Fruit fly (Drosophila melanogaster): Measurements from ENCODE around the gene CG13639.

The CG13639 gene

dm6 chr3R:24845952-24846848 is 14.0 kb downstream of the CG13639 start:
- peak; percentile 71 for TF ChIP-seq CG17801 (GFP tag; optimal IDR thresholded peaks at IDR 0.05; ENCODE audit: partially characterized antibody)

dm6 chr3R:24845148-24845547 is 15.0 kb downstream of the CG13639 start:
- TF ChIP-seq CG17801 (GFP tag; optimal IDR thresholded peaks at IDR 0.05; ENCODE audit: partially characterized antibody) = no peak

dm6 chr3R:24841635-24842034 is 18.5 kb downstream of the CG13639 start, which contains the start of gene Esp:
Gene Esp, plus strand, starts transcription at chr3R:24841935.
- no peak for TF ChIP-seq CG17801 (GFP tag; optimal IDR thresholded peaks at IDR 0.05; ENCODE audit: partially characterized antibody)

- TF ChIP-seq CG17801 (GFP tag; optimal IDR thresholded peaks at IDR 0.05; ENCODE audit: partially characterized antibody) = no peak
Observed at dm6 chr3R:24841063-24841462, 19.1 kb downstream of the CG13639 start, which contains the start of gene CG33658. Gene CG33658, minus strand, starts transcription at chr3R:24841163.

dm6 chr3R:24833652-24834051 is 26.5 kb downstream of the CG13639 start, which contains the start of gene sosie:
Gene sosie, plus strand, starts transcription at chr3R:24833952.
- TF ChIP-seq CG17801 (GFP tag; optimal IDR thresholded peaks at IDR 0.05; ENCODE audit: partially characterized antibody) = no peak

- TF ChIP-seq CG17801 (GFP tag; optimal IDR thresholded peaks at IDR 0.05; ENCODE audit: partially characterized antibody) = peak; percentile 60
Observed at dm6 chr3R:24829887-24830351, 30.2 kb downstream of the CG13639 start, which contains the start of the genes Kaz and CG43273. Gene Kaz, minus strand, starts transcription at chr3R:24829959. Gene CG43273, plus strand, starts transcription at chr3R:24830301.

dm6 chr3R:24828234-24828633 is 31.9 kb downstream of the CG13639 start, which contains the start of gene RabX4:
Gene RabX4, minus strand, starts transcription at chr3R:24828409.
- TF ChIP-seq CG17801 (GFP tag; optimal IDR thresholded peaks at IDR 0.05; ENCODE audit: partially characterized antibody) = no peak

dm6 chr3R:24825548-24825947 is 34.6 kb downstream of the CG13639 start, which contains the start of gene niki:
Gene niki, minus strand, starts transcription at chr3R:24825648.
- TF ChIP-seq CG17801 (GFP tag; optimal IDR thresholded peaks at IDR 0.05; ENCODE audit: partially characterized antibody) = no peak

dm6 chr3R:24823061-24823460 is 37.1 kb downstream of the CG13639 start:
- no peak for TF ChIP-seq CG17801 (GFP tag; optimal IDR thresholded peaks at IDR 0.05; ENCODE audit: partially characterized antibody)

dm6 chr3R:24816993-24817854 is 42.9 kb downstream of the CG13639 start, which contains the start of the genes CG5808 and Saf-B:
Gene CG5808, minus strand, starts transcription at chr3R:24817007.
Gene Saf-B, plus strand, starts transcription at chr3R:24817464.
- no peak for TF ChIP-seq CG17801 (GFP tag; optimal IDR thresholded peaks at IDR 0.05; ENCODE audit: partially characterized antibody)

- peak; percentile 81 for TF ChIP-seq CG17801 (GFP tag; optimal IDR thresholded peaks at IDR 0.05; ENCODE audit: partially characterized antibody)
Observed at dm6 chr3R:24813637-24814301, 46.4 kb downstream of the CG13639 start, which contains the start of the genes lili and CG34150. Gene lili, minus strand, starts transcription at chr3R:24814012. Gene CG34150, plus strand, starts transcription at chr3R:24814262.

- TF ChIP-seq CG17801 (GFP tag; optimal IDR thresholded peaks at IDR 0.05; ENCODE audit: partially characterized antibody) = no peak
Observed at dm6 chr3R:24812987-24813636, 47.1 kb downstream of the CG13639 start.

dm6 chr3R:24812394-24812793 is 47.8 kb downstream of the CG13639 start:
- no peak for TF ChIP-seq CG17801 (GFP tag; optimal IDR thresholded peaks at IDR 0.05; ENCODE audit: partially characterized antibody)
